Fruit fly (Drosophila melanogaster) whole organism, wandering third instar larva: ENCODE data around the gene nht.

Experiments used
- Abd-B ChIP-seq: fragments of >200 bp; optimal IDR thresholded peaks from 2 replicates; lab custom pipeline; 2017; ENCODE audit warnings: missing biosample characterization, missing genetic modification characterization
- CG32264 ChIP-seq: fragments of 200-800 bp; sonication (Bioruptor generic); optimal IDR thresholded peaks from 2 replicates; lab custom pipeline; 2016; ENCODE audit warnings: missing biosample characterization, missing genetic modification characterization
- CG9705 ChIP-seq: fragments of 200-800 bp; sonication (Bioruptor generic); optimal IDR thresholded peaks from 2 replicates; lab custom pipeline; 2018; ENCODE audit warnings: missing biosample characterization, mild to moderate bottlenecking, missing genetic modification characterization
- CrebA ChIP-seq: fragments of 200-800 bp; sonication (Bioruptor generic); optimal IDR thresholded peaks from 2 replicates; lab custom pipeline; 2016; ENCODE audit warnings: missing biosample characterization, mild to moderate bottlenecking, missing genetic modification characterization, borderline replicate concordance
- Dfd ChIP-seq: fragments of >200 bp; optimal IDR thresholded peaks from 2 replicates; lab custom pipeline; 2017; ENCODE audit warnings: missing biosample characterization, missing genetic modification characterization
- Dif ChIP-seq: fragments of 200-275, 200-300 bp; sonication (Bioruptor generic); optimal IDR thresholded peaks from 2 replicates; lab custom pipeline; 2018; ENCODE audit warnings: missing biosample characterization, missing genetic modification characterization; ENCODE audit not compliant: partially characterized antibody
- GATAd ChIP-seq: sonication (Bioruptor generic); optimal IDR thresholded peaks from 2 replicates; lab custom pipeline; 2016; ENCODE audit warnings: missing biosample characterization, missing genetic modification characterization
- HLH106 ChIP-seq: fragments of 200-800 bp; optimal IDR thresholded peaks from 3 replicates; lab custom pipeline; 2019; ENCODE audit warnings: missing biosample characterization, mild to moderate bottlenecking, missing genetic modification characterization, moderate library complexity
- Hnf4 ChIP-seq: fragments of 200-800 bp; sonication (Bioruptor generic); optimal IDR thresholded peaks from 2 replicates; lab custom pipeline; 2016; ENCODE audit warnings: missing biosample characterization, mild to moderate bottlenecking, missing genetic modification characterization
- Hr78 ChIP-seq: fragments of >200 bp; optimal IDR thresholded peaks from 2 replicates; lab custom pipeline; 2017; ENCODE audit warnings: missing biosample characterization, missing genetic modification characterization
- Hr83 ChIP-seq: fragments of 200-300 bp; sonication (Bioruptor generic); optimal IDR thresholded peaks from 2 replicates; lab custom pipeline; 2016; ENCODE audit warnings: missing biosample characterization, mild to moderate bottlenecking, missing genetic modification characterization, moderate library complexity; ENCODE audit not compliant: poor library complexity, severe bottlenecking
- Jra ChIP-seq: sonication (Bioruptor generic); optimal IDR thresholded peaks from 2 replicates; lab custom pipeline; 2016; ENCODE audit warnings: missing biosample characterization, missing genetic modification characterization
- Mio ChIP-seq: sonication (Bioruptor generic); optimal IDR thresholded peaks from 2 replicates; lab custom pipeline; 2016; ENCODE audit warnings: missing biosample characterization, missing genetic modification characterization
- Myc ChIP-seq: fragments of >200 bp; optimal IDR thresholded peaks from 2 replicates; lab custom pipeline; 2017
- N ChIP-seq: fragments of >200 bp; optimal IDR thresholded peaks from 2 replicates; lab custom pipeline; 2018; ENCODE audit warnings: missing biosample characterization, missing external identifiers, missing genetic modification characterization
- OdsH ChIP-seq: fragments of 200-800 bp; sonication (Bioruptor generic); optimal IDR thresholded peaks from 2 replicates; lab custom pipeline; 2016; ENCODE audit warnings: missing biosample characterization, mild to moderate bottlenecking, missing genetic modification characterization
- Rel ChIP-seq, 2 experiments: fragments of 200-800 bp; sonication (Bioruptor generic) in 1 of 2; optimal IDR thresholded peaks; 2 replicates in 1 of 2; 3 replicates in 1 of 2; lab custom pipeline; 2016 to 2019; ENCODE audit warnings: mild to moderate bottlenecking in 2 of 2, missing biosample characterization in 2 of 2, missing genetic modification characterization in 2 of 2, moderate library complexity in 1 of 2
- Sp1 ChIP-seq: fragments of 200-800 bp; sonication (Bioruptor generic); optimal IDR thresholded peaks from 3 replicates; lab custom pipeline; 2019; ENCODE audit warnings: missing biosample characterization, mild to moderate bottlenecking, missing genetic modification characterization, moderate library complexity
- Vsx2 ChIP-seq: fragments of 200-300, 225-300 bp; sonication (Bioruptor generic); optimal IDR thresholded peaks from 2 replicates; lab custom pipeline; 2018; ENCODE audit warnings: missing biosample characterization, missing genetic modification characterization; ENCODE audit not compliant: partially characterized antibody
- br ChIP-seq: fragments of 200-800 bp; sonication (Bioruptor generic); optimal IDR thresholded peaks from 2 replicates; lab custom pipeline; 2016; ENCODE audit warnings: missing biosample characterization, missing genetic modification characterization
- brk ChIP-seq: fragments of 200-800 bp; sonication (Bioruptor generic); optimal IDR thresholded peaks from 2 replicates; lab custom pipeline; 2016; ENCODE audit warnings: missing biosample characterization, mild to moderate bottlenecking, missing genetic modification characterization
- dl ChIP-seq, 2 experiments: fragments of 175-275, 200-275 bp in 1 of 2; fragments of 200-275 bp in 1 of 2; sonication (Bioruptor generic); optimal IDR thresholded peaks; lab custom pipeline; 2018; ENCODE audit warnings: mild to moderate bottlenecking in 2 of 2, missing biosample characterization in 2 of 2, missing genetic modification characterization in 2 of 2, moderate library complexity in 2 of 2; ENCODE audit not compliant: partially characterized antibody in 2 of 2, insufficient read depth in 1 of 2
- dmrt93B ChIP-seq: fragments of 200-800 bp; sonication (Bioruptor generic); optimal IDR thresholded peaks from 2 replicates; lab custom pipeline; 2018; ENCODE audit warnings: missing biosample characterization, mild to moderate bottlenecking, missing genetic modification characterization
- dsf ChIP-seq: sonication (Bioruptor generic); optimal IDR thresholded peaks from 2 replicates; lab custom pipeline; 2016; ENCODE audit warnings: missing biosample characterization, missing genetic modification characterization, borderline replicate concordance
- ey ChIP-seq: fragments of 200-800 bp; sonication (Bioruptor generic); optimal IDR thresholded peaks from 2 replicates; lab custom pipeline; 2016; ENCODE audit warnings: missing biosample characterization, missing genetic modification characterization
- foxo ChIP-seq, 2 experiments: fragments of 200-800 bp; sonication (Bioruptor generic); optimal IDR thresholded peaks; 2 replicates in 1 of 2; 3 replicates in 1 of 2; lab custom pipeline; 2016 to 2017; ENCODE audit warnings: missing biosample characterization in 2 of 2, missing genetic modification characterization in 2 of 2
- fru ChIP-seq: fragments of 200-800 bp; sonication (Bioruptor generic); optimal IDR thresholded peaks from 3 replicates; lab custom pipeline; 2016; ENCODE audit warnings: missing biosample characterization, mild to moderate bottlenecking, missing genetic modification characterization
- h ChIP-seq: fragments of 200-800 bp; sonication (Bioruptor generic); optimal IDR thresholded peaks from 3 replicates; lab custom pipeline; 2016; ENCODE audit warnings: missing biosample characterization, mild to moderate bottlenecking, missing genetic modification characterization
- jim ChIP-seq: fragments of 175-275, 200-325 bp; sonication (Bioruptor generic); optimal IDR thresholded peaks from 2 replicates; lab custom pipeline; 2016; ENCODE audit warnings: missing biosample characterization, mild to moderate bottlenecking, missing genetic modification characterization
- lola ChIP-seq: fragments of >200 bp; optimal IDR thresholded peaks from 2 replicates; lab custom pipeline; 2017; ENCODE audit warnings: missing biosample characterization, missing genetic modification characterization
- pan ChIP-seq: fragments of >200 bp; optimal IDR thresholded peaks from 2 replicates; lab custom pipeline; 2017
- psq ChIP-seq: fragments of 200-800 bp; sonication (Bioruptor generic); optimal IDR thresholded peaks from 3 replicates; lab custom pipeline; 2017; ENCODE audit warnings: missing biosample characterization, mild to moderate bottlenecking, missing genetic modification characterization, moderate library complexity
- rgr ChIP-seq: fragments of 200-800 bp; sonication (Bioruptor generic); optimal IDR thresholded peaks from 3 replicates; lab custom pipeline; 2016; ENCODE audit warnings: missing biosample characterization, mild to moderate bottlenecking, missing genetic modification characterization
- sage ChIP-seq: fragments of 200-800 bp; sonication (Bioruptor generic); optimal IDR thresholded peaks from 2 replicates; lab custom pipeline; 2016; ENCODE audit warnings: missing biosample characterization, mild to moderate bottlenecking, missing genetic modification characterization
- sv ChIP-seq: fragments of 200-800 bp; sonication (Bioruptor generic); optimal IDR thresholded peaks from 3 replicates; lab custom pipeline; 2016; ENCODE audit warnings: missing biosample characterization, missing genetic modification characterization
- tai ChIP-seq: sonication (Bioruptor generic); optimal IDR thresholded peaks from 2 replicates; lab custom pipeline; 2016; ENCODE audit warnings: missing biosample characterization, missing genetic modification characterization
- usp ChIP-seq: fragments of >200 bp; optimal IDR thresholded peaks from 2 replicates; lab custom pipeline; 2017; ENCODE audit warnings: missing biosample characterization, missing genetic modification characterization
- woc ChIP-seq: sonication (Bioruptor generic); optimal IDR thresholded peaks from 2 replicates; lab custom pipeline; 2016; ENCODE audit warnings: missing biosample characterization, mild to moderate bottlenecking, missing genetic modification characterization

nht gene

dm6 chr2L:15280975-15281374 lies 37.7 kb downstream of the nht start (continued):
- TF ChIP-seq dmrt93B (GFP tag; lab: Kevin White, UChicago): peak; percentile 25

- TF ChIP-seq Hr78 (GFP tag; lab: Kevin White, UChicago) (no peak), fru (GFP tag; lab: Kevin White, UChicago) (peak; percentile 38), sv (no peak), CG9705 (GFP tag; lab: Kevin White, UChicago) (no peak), usp (GFP tag; lab: Kevin White, UChicago) (no peak), GATAd (GFP tag; lab: Kevin White, UChicago) (no peak), Hnf4 (GFP tag; lab: Kevin White, UChicago) (peak; percentile 40), brk (peak; percentile 14), HLH106 (tag; lab: Kevin White, UChicago) (peak; percentile 50), tai (no peak), jim (GFP tag; lab: Kevin White, UChicago) (no peak), Vsx2 (GFP tag; lab: Kevin White, UChicago) (no peak), sage (GFP tag; lab: Kevin White, UChicago) (no peak), lola (GFP tag; lab: Kevin White, UChicago) (no peak), Dfd (no peak), dmrt93B (GFP tag; lab: Kevin White, UChicago) (peak; percentile 11), Sp1 (GFP tag; lab: Kevin White, UChicago) (peak; percentile 19), psq (GFP tag; lab: Kevin White, UChicago) (no peak), Myc (lab: Kevin White, UChicago) (no peak), Jra (GFP tag; lab: Kevin White, UChicago) (no peak), Abd-B (GFP tag; lab: Kevin White, UChicago) (no peak), Hr83 (GFP tag; lab: Kevin White, UChicago) (no peak), CG32264 (GFP tag; lab: Kevin White, UChicago) (no peak), woc (peak; percentile 22), Rel (GFP tag; optimal IDR thresholded peaks at IDR 0.05; lab: Kevin White, UChicago) (no peak), Rel (tag; optimal IDR thresholded peaks at IDR 0.05; lab: Kevin White, UChicago) (no peak), CrebA (no peak), ey (GFP tag; lab: Kevin White, UChicago) (peak; percentile 54), pan (lab: Kevin White, UChicago) (no peak), dsf (no peak), br (GFP tag; lab: Kevin White, UChicago) (peak; percentile 16), rgr (GFP tag; lab: Kevin White, UChicago) (peak; percentile 60), N (GFP tag; lab: Kevin White, UChicago) (no peak), h (peak; percentile 59), Dif (GFP tag; lab: Kevin White, UChicago) (no peak), dl (GFP tag; optimal IDR thresholded peaks at IDR 0.05; lab: Kevin White, UChicago; ENCODE audit: insufficient read depth in 1 of 2, partially characterized antibody in 2 of 2) (no peak), foxo (GFP tag; optimal IDR thresholded peaks at IDR 0.05; lab: Kevin White, UChicago) (peak in 1 of 2 experiments; percentile 55), Mio (GFP tag; lab: Kevin White, UChicago) (no peak), OdsH (GFP tag; lab: Kevin White, UChicago) (peak; percentile 21)
Observed at dm6 chr2L:15275794-15276193, 42.9 kb downstream of the nht start.

- TF ChIP-seq psq (GFP tag; lab: Kevin White, UChicago) (peak; percentile 39), Sp1 (GFP tag; lab: Kevin White, UChicago) (no peak), brk (peak; percentile 34), dl (GFP tag; optimal IDR thresholded peaks at IDR 0.05; lab: Kevin White, UChicago; ENCODE audit: insufficient read depth in 1 of 2, partially characterized antibody in 2 of 2) (no peak), lola (GFP tag; lab: Kevin White, UChicago) (no peak), OdsH (GFP tag; lab: Kevin White, UChicago) (no peak), sage (GFP tag; lab: Kevin White, UChicago) (no peak), rgr (GFP tag; lab: Kevin White, UChicago) (no peak), foxo (GFP tag; optimal IDR thresholded peaks at IDR 0.05; lab: Kevin White, UChicago) (no peak)
- TF ChIP-seq, all 38 proteins: peak for 2
Observed at dm6 chr2L:15274783-15275316, 43.9 kb downstream of the nht start, which contains the start of gene UK114. Gene UK114 (minus strand): TSS chr2L:15275091.
